Fruit fly (Drosophila melanogaster) whole organism, embryonic: ENCODE measurements around the gene CARPA.

Source experiments
- CG14050 ChIP-seq: fragments of 200-800 bp; sonication (Bioruptor generic); IDR thresholded peaks from 3 replicates; pipeline ENCODE4 v1.3.6; 2022; ENCODE audit warnings: missing biosample characterization, missing genetic modification characterization
- CG4404 ChIP-seq: fragments of 200-800 bp; sonication (Bioruptor generic); IDR thresholded peaks from 2 replicates; pipeline ENCODE4 v1.3.6; 2022; ENCODE audit warnings: missing biosample characterization, missing genetic modification characterization
- insv ChIP-seq, 2 experiments: fragments of 200-800 bp; sonication (Bioruptor generic); optimal IDR thresholded peaks; 3 replicates each; lab custom pipeline; 2016 to 2018; ENCODE audit warnings: missing biosample characterization in 2 of 2, missing genetic modification characterization in 2 of 2
- tap ChIP-seq: fragments of 200-800 bp; optimal IDR thresholded peaks from 3 replicates; lab custom pipeline; 2019; ENCODE audit warnings: missing biosample characterization, mild to moderate bottlenecking, missing genetic modification characterization, moderate library complexity
- tio ChIP-seq: fragments of 200-800 bp; sonication (Bioruptor generic); optimal IDR thresholded peaks from 2 replicates; lab custom pipeline; 2017; ENCODE audit warnings: missing biosample characterization, missing genetic modification characterization, inconsistent platforms
- zfh1 ChIP-seq: fragments of 200-800 bp; sonication (Bioruptor generic); IDR thresholded peaks from 3 replicates; pipeline ENCODE4 v1.3.6; 2022; ENCODE audit warnings: missing biosample characterization, missing genetic modification characterization

dm6 chrX:7777905-7778304 is 48.1 kb upstream of the CARPA start, which contains the start of gene CG32718:
- TF ChIP-seq tio (GFP tag; lab: Kevin White, UChicago) (no peak), insv (GFP tag; optimal IDR thresholded peaks at IDR 0.05; lab: Kevin White, UChicago) (no peak), CG4404 (GFP tag; lab: Robert Waterston, UW) (no peak), CG14050 (GFP tag; lab: Robert Waterston, UW) (no peak), tap (tag; lab: Kevin White, UChicago) (no peak), zfh1 (GFP tag; lab: Robert Waterston, UW) (no peak)
